Fruit fly (Drosophila melanogaster) S2 (cell line): Measurements from ENCODE around the gene CG14086.

ENCODE experiments used
- CG8478 ChIP-seq: fragments of >200 bp; optimal IDR thresholded peaks from 2 replicates; lab custom pipeline; 2018
- CTCF ChIP-seq, 2 experiments: fragments of >200 bp; optimal IDR thresholded peaks; 2 replicates each; lab custom pipeline; 2018

dm6 chr3L:19251643-19252042 is 23.9 kb upstream of the CG14086 start:
- TF ChIP-seq CG8478 (lab: Kevin White, UChicago) (no peak), CTCF (optimal IDR thresholded peaks at IDR 0.05; lab: Kevin White, UChicago) (no peak)
